Fruit fly (Drosophila melanogaster): ENCODE results near the gene CG14297.

Gene CG14297

dm6 chr3R:18905921-18906878 is 8.3 kb downstream of the CG14297 start, which contains the start of gene EndoA (continued):
- TF ChIP-seq C15 (GFP tag; IDR thresholded peaks at IDR 0.05) (no peak), oc (tag; optimal IDR thresholded peaks at IDR 0.05) (peak; percentile 40), Pdp1 (GFP tag; optimal IDR thresholded peaks at IDR 0.05) (peak in 1 of 2 experiments; percentile 16), CG30020 (tag; optimal IDR thresholded peaks at IDR 0.05) (peak; percentile 47), CG10209 (GFP tag; optimal IDR thresholded peaks at IDR 0.05) (peak; percentile 32), bbx (GFP tag; IDR thresholded peaks at IDR 0.05; ENCODE audit: partially characterized antibody) (peak; percentile 76), crp (GFP tag; optimal IDR thresholded peaks at IDR 0.05) (no peak), Camta (GFP tag; optimal IDR thresholded peaks at IDR 0.05) (no peak), Sox100B (GFP tag; optimal IDR thresholded peaks at IDR 0.05) (peak; percentile 22), CG10462 (GFP tag; optimal IDR thresholded peaks at IDR 0.05) (no peak), CG2875 (GFP tag; optimal IDR thresholded peaks at IDR 0.05) (peak; percentile 18), hbn (GFP tag; IDR thresholded peaks at IDR 0.05; ENCODE audit: partially characterized antibody) (peak; percentile 66), CG15269 (tag; optimal IDR thresholded peaks at IDR 0.05) (peak; percentile 60), fd3F (GFP tag; optimal IDR thresholded peaks at IDR 0.05) (peak; percentile 6), amos (GFP tag; IDR thresholded peaks at IDR 0.05; ENCODE audit: partially characterized antibody) (peak; percentile 88), CG17912 (GFP tag; optimal IDR thresholded peaks at IDR 0.05) (no peak), CG2678 (tag; optimal IDR thresholded peaks at IDR 0.05) (peak; percentile 75), bcd (GFP tag; optimal IDR thresholded peaks at IDR 0.05) (peak; percentile 55), CG12155 (GFP tag; optimal IDR thresholded peaks at IDR 0.05) (peak; percentile 31), Hmr (GFP tag; optimal IDR thresholded peaks at IDR 0.05) (peak; percentile 78), Bteb2 (GFP tag; optimal IDR thresholded peaks at IDR 0.05) (no peak), trem (tag; optimal IDR thresholded peaks at IDR 0.05) (peak; percentile 49), MBD-R2 (GFP tag; IDR thresholded peaks at IDR 0.05) (peak; percentile 58), lola (GFP tag; optimal IDR thresholded peaks at IDR 0.05) (no peak), Sox102F (GFP tag; optimal IDR thresholded peaks at IDR 0.05) (peak; percentile 35), CG15696 (tag; optimal IDR thresholded peaks at IDR 0.05) (peak; percentile 45), hkb (optimal IDR thresholded peaks at IDR 0.05) (no peak), hkb (GFP tag; IDR thresholded peaks at IDR 0.05) (no peak), CG17186 (GFP tag; optimal IDR thresholded peaks at IDR 0.05) (no peak), D19B (GFP tag; optimal IDR thresholded peaks at IDR 0.05) (no peak), ind (GFP tag; optimal IDR thresholded peaks at IDR 0.05) (peak; percentile 28), scrt (GFP tag; optimal IDR thresholded peaks at IDR 0.05) (peak; percentile 32), Taf1 (GFP tag; IDR thresholded peaks at IDR 0.05) (peak; percentile 25; the same call in 1 of the 2 replicates), Xbp1 (GFP tag; optimal IDR thresholded peaks at IDR 0.05) (peak; percentile 37), CG12104 (GFP tag; optimal IDR thresholded peaks at IDR 0.05) (peak; percentile 15), slbo (GFP tag; IDR thresholded peaks at IDR 0.05) (peak; percentile 56; the same call in 1 of the 2 replicates), pzg (GFP tag; optimal IDR thresholded peaks at IDR 0.05) (peak; percentile 92), CG9876 (GFP tag; optimal IDR thresholded peaks at IDR 0.05) (no peak), Lhr (GFP tag; optimal IDR thresholded peaks at IDR 0.05) (peak; percentile 56), sens (GFP tag) (peak; percentile 46), Six4 (GFP tag; optimal IDR thresholded peaks at IDR 0.05) (peak; percentile 54), CG13424 (tag; optimal IDR thresholded peaks at IDR 0.05) (peak; percentile 58), CG17361 (GFP tag; IDR thresholded peaks at IDR 0.05) (peak; percentile 74), CG8388 (GFP tag; optimal IDR thresholded peaks at IDR 0.05) (peak; percentile 37), CG12299 (tag; optimal IDR thresholded peaks at IDR 0.05) (peak; percentile 9), E2f1 (GFP tag; IDR thresholded peaks at IDR 0.05) (peak; percentile 43; the same call in 1 of the 2 replicates), Awh (GFP tag; IDR thresholded peaks at IDR 0.05) (no peak)

Measured in whole organism, embryonic.